Worm (Caenorhabditis elegans): ENCODE measurements around the gene ztf-13.

The ztf-13 gene

ce11 chrX:3127626-3128142 is 25.7 kb upstream of the ztf-13 start (continued):
- TF ChIP-seq B0035.1 (tag; optimal IDR thresholded peaks at IDR 0.05) (no peak), aptf-2 (GFP tag; conservative IDR thresholded peaks at IDR 0.05) (no peak), C17E4.6 (GFP tag; IDR thresholded peaks at IDR 0.05) (peak; percentile 72; the same call in 1 of the 2 replicates), F22D6.2 (tag; optimal IDR thresholded peaks at IDR 0.05) (peak; percentile 29), lsl-1 (GFP tag; optimal IDR thresholded peaks at IDR 0.05) (peak; percentile 4), attf-5 (GFP tag; optimal IDR thresholded peaks at IDR 0.05) (peak; percentile 94), tbx-9 (tag; optimal IDR thresholded peaks at IDR 0.05; ENCODE audit: borderline replicate concordance) (no peak), athp-1 (tag; optimal IDR thresholded peaks at IDR 0.05) (peak; percentile 33), nfya-1 (tag; optimal IDR thresholded peaks at IDR 0.05; ENCODE audit: borderline replicate concordance, insufficient read depth) (no peak), ztf-6 (GFP tag; IDR thresholded peaks at IDR 0.05) (no peak), Y53F4B.3 (GFP tag; IDR thresholded peaks at IDR 0.05) (no peak), attf-3 (GFP tag; conservative IDR thresholded peaks at IDR 0.05) (0 out of 2 replicates have a peak, but pooled peaks have one; percentile 30), bed-2 (GFP tag; IDR thresholded peaks at IDR 0.05) (peak; percentile 61; the same call in 1 of the 2 replicates), egl-44 (GFP tag; IDR thresholded peaks at IDR 0.05) (peak; percentile 88), madf-6 (GFP tag; IDR thresholded peaks at IDR 0.05) (no peak), let-526 (GFP tag; IDR thresholded peaks at IDR 0.05) (peak; percentile 80; the same call in 1 of the 2 replicates), egl-18 (GFP tag; IDR thresholded peaks at IDR 0.05) (no peak), lin-26 (GFP tag; IDR thresholded peaks at IDR 0.05) (peak; percentile 79), him-1 (tag; optimal IDR thresholded peaks at IDR 0.05) (no peak), ztf-22 (GFP tag; optimal IDR thresholded peaks at IDR 0.05) (peak; percentile 87), mel-28 (tag; optimal IDR thresholded peaks at IDR 0.05; ENCODE audit: borderline replicate concordance) (no peak), ets-4 (GFP tag; optimal IDR thresholded peaks at IDR 0.05) (peak; percentile 37), lin-35 (GFP tag; optimal IDR thresholded peaks at IDR 0.05) (peak in 1 of 3 experiments; percentile 69), F10E7.11 (tag; optimal IDR thresholded peaks at IDR 0.05) (no peak), hrde-1 (tag; optimal IDR thresholded peaks at IDR 0.05; ENCODE audit: borderline replicate concordance) (no peak), chd-7 (tag; optimal IDR thresholded peaks at IDR 0.05) (peak; percentile 88), xnd-1 (tag; optimal IDR thresholded peaks at IDR 0.05) (no peak), efl-1 (GFP tag; optimal IDR thresholded peaks at IDR 0.05) (no peak), rcor-1 (GFP tag; IDR thresholded peaks at IDR 0.05) (peak; percentile 61; the same call in 1 of the 2 replicates), hsf-1 (GFP tag; IDR thresholded peaks at IDR 0.05) (no peak)

- TF ChIP-seq ztf-22 (GFP tag; optimal IDR thresholded peaks at IDR 0.05) (no peak), ztf-18 (tag; optimal IDR thresholded peaks at IDR 0.05) (no peak), madf-8 (GFP tag; conservative IDR thresholded peaks at IDR 0.05) (no peak), bed-2 (GFP tag; IDR thresholded peaks at IDR 0.05) (no peak), T07F8.4 (tag; optimal IDR thresholded peaks at IDR 0.05) (no peak), pbrm-1 (GFP tag; IDR thresholded peaks at IDR 0.05) (no peak), sdz-38 (tag; optimal IDR thresholded peaks at IDR 0.05) (no peak), ekl-4 (GFP tag; IDR thresholded peaks at IDR 0.05) (no peak), F22D6.2 (tag; optimal IDR thresholded peaks at IDR 0.05) (no peak), ama-1 (optimal IDR thresholded peaks at IDR 0.05) (no peak), ama-1 (GFP tag; optimal IDR thresholded peaks at IDR 0.05) (no peak)
Measured at ce11 chrX:3126979-3127378, 25.0 kb upstream of the ztf-13 start, which contains the start of gene spc-1. Gene spc-1, minus strand, starts transcription at chrX:3127079.
